Worm (Caenorhabditis elegans) whole organism, L4 larva: Measurements from ENCODE around the gene tin-10.

Experiments
- F49E8.2 ChIP-seq: sonication (generic microtip); optimal IDR thresholded peaks from 2 replicates; lab custom pipeline; 2016; ENCODE audit warnings: missing compliant biosample characterization, mild to moderate bottlenecking, missing genetic modification characterization, borderline replicate concordance
- Y105C5A.15 ChIP-seq: fragments of 200-800 bp; sonication (Bioruptor generic); IDR thresholded peaks from 2 replicates; pipeline ENCODE4 v1.3.6; 2022; ENCODE audit warnings: missing genetic modification characterization, missing compliant biosample characterization
- Y5F2A.4 ChIP-seq: fragments of 200-800 bp; sonication (Bioruptor generic); optimal IDR thresholded peaks from 2 replicates; lab custom pipeline; 2018; ENCODE audit warnings: mild to moderate bottlenecking, missing genetic modification characterization, missing compliant biosample characterization
- ama-1 ChIP-seq: fragments of 150-350 bp; optimal IDR thresholded peaks from 2 replicates; lab custom pipeline; 2014; ENCODE audit warnings: inconsistent platforms, mixed read lengths
- mdl-1 ChIP-seq, 2 experiments: fragments of 150-350 bp in 1 of 2; sonication (generic microtip) in 1 of 2; optimal IDR thresholded peaks; 2 replicates each; lab custom pipeline; 2014 to 2017; ENCODE audit warnings: missing biosample characterization in 2 of 2, missing genetic modification characterization in 2 of 2
- mep-1 ChIP-seq: fragments of 150-350 bp; sonication (generic microtip); optimal IDR thresholded peaks from 3 replicates; lab custom pipeline; 2014; ENCODE audit warnings: missing biosample characterization, missing genetic modification characterization
- unc-62 ChIP-seq, 3 experiments: fragments of 150-350 bp in 1 of 3; sonication (generic microtip); optimal IDR thresholded peaks in 2 of 3; peaks in 1 of 3; 1 replicate in 1 of 3; 2 replicates in 2 of 3; lab custom pipeline; 2014 to 2017; ENCODE audit warnings: missing biosample characterization in 3 of 3, missing genetic modification characterization in 3 of 3, missing genetic modification reagents in 3 of 3, missing genotype in 1 of 3
- zfp-3 ChIP-seq: fragments of 200-800 bp; sonication (Bioruptor generic); conservative IDR thresholded peaks from 2 replicates; pipeline ENCODE4 v1.3.6; 2022; ENCODE audit warnings: missing genetic modification reagents, missing genetic modification characterization, missing compliant biosample characterization

DNA sequence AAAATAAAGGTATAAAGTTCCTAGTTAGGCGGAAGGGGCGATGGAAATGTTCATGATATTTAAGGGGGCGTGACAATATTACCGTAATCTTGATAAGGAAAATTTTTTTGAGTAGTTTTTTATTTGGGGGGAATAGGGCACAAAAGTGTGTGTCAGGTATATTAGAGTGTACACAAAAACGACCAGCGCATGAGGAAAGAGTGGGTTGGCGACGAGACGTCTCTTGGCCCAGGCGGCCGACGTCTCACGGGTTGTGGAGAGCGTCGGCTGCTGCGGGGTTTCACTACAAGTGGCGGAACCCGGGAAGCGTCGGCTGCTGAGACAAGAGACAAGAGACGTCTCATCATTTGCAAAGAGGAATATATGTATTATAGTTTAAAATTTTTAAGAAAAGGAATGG, 38.9 kb downstream of the tin-10 start:
- TF ChIP-seq mdl-1 (tag; optimal IDR thresholded peaks at IDR 0.05; lab: Kevin White, UChicago) (peak in 1 of 2 experiments; percentile 41), unc-62 (GFP tag; optimal IDR thresholded peaks at IDR 0.05 in 1 of 2; lab: Kevin White, UChicago) (no peak), unc-62 (tag; optimal IDR thresholded peaks at IDR 0.05; lab: Kevin White, UChicago) (no peak), mep-1 (tag; lab: Kevin White, UChicago) (peak; percentile 85), Y5F2A.4 (no peak), Y105C5A.15 (GFP tag; lab: Robert Waterston, UW) (no peak), zfp-3 (GFP tag; lab: Robert Waterston, UW) (peak; percentile 78; the same call in 1 of the 2 replicates), F49E8.2 (tag; lab: Kevin White, UChicago) (no peak), ama-1 (lab: Kevin White, UChicago) (peak; percentile 3)
